Fruit fly (Drosophila melanogaster) whole organism, embryonic: Measurements from ENCODE around the gene Rab7.

ENCODE experiments used
- Blimp-1 ChIP-seq: fragments of 200-800 bp; sonication (Bioruptor generic); optimal IDR thresholded peaks from 3 replicates; lab custom pipeline; 2018; ENCODE audit warnings: missing biosample characterization, missing genetic modification characterization, mild to moderate bottlenecking, moderate library complexity, missing genetic modification reagents
- CG1024 ChIP-seq: fragments of 200-800 bp; sonication (Bioruptor generic); IDR thresholded peaks from 2 replicates; pipeline ENCODE4 v1.3.6; 2022; ENCODE audit warnings: missing biosample characterization, missing genetic modification characterization
- CG10543 ChIP-seq: fragments of 200-800 bp; sonication (Bioruptor generic); optimal IDR thresholded peaks from 3 replicates; lab custom pipeline; 2017; ENCODE audit warnings: missing biosample characterization, mild to moderate bottlenecking, missing genetic modification characterization, moderate library complexity
- CG11504 ChIP-seq: fragments of 200-800 bp; sonication (Bioruptor generic); optimal IDR thresholded peaks from 3 replicates; lab custom pipeline; 2019; ENCODE audit warnings: missing biosample characterization, mild to moderate bottlenecking, missing genetic modification characterization, moderate library complexity
- CG12769 ChIP-seq: fragments of 200-800 bp; sonication (Bioruptor generic); optimal IDR thresholded peaks from 2 replicates; lab custom pipeline; 2019; ENCODE audit warnings: missing biosample characterization, mild to moderate bottlenecking, missing genetic modification characterization, moderate library complexity
- CG12942 ChIP-seq: fragments of 200-800 bp; sonication (Bioruptor generic); optimal IDR thresholded peaks from 3 replicates; lab custom pipeline; 2016; ENCODE audit warnings: missing biosample characterization, missing genetic modification characterization
- CG13775 ChIP-seq: fragments of 200-800 bp; sonication (Bioruptor generic); optimal IDR thresholded peaks from 3 replicates; lab custom pipeline; 2017; ENCODE audit warnings: missing biosample characterization, mild to moderate bottlenecking, missing genetic modification characterization
- CG1602 ChIP-seq: fragments of 200-800 bp; sonication (Bioruptor generic); optimal IDR thresholded peaks from 3 replicates; lab custom pipeline; 2016; ENCODE audit warnings: missing biosample characterization, missing genetic modification characterization
- CG18619 ChIP-seq: fragments of 200-800 bp; sonication (Bioruptor generic); optimal IDR thresholded peaks from 3 replicates; lab custom pipeline; 2017; ENCODE audit warnings: missing biosample characterization, mild to moderate bottlenecking, missing genetic modification characterization
- CG32767 ChIP-seq: fragments of 200-800 bp; sonication (Bioruptor generic); IDR thresholded peaks from 2 replicates; pipeline ENCODE4 v1.3.6; 2022; ENCODE audit warnings: missing biosample characterization, missing genetic modification characterization
- CG6254 ChIP-seq: fragments of 200-800 bp; sonication (Bioruptor generic); optimal IDR thresholded peaks from 3 replicates; lab custom pipeline; 2017; ENCODE audit warnings: mild to moderate bottlenecking, missing biosample characterization, missing genetic modification reagents, missing genetic modification characterization
- CG7745 ChIP-seq: fragments of 200-800 bp; sonication (Bioruptor generic); optimal IDR thresholded peaks from 2 replicates; lab custom pipeline; 2018; ENCODE audit warnings: missing biosample characterization, mild to moderate bottlenecking, missing genetic modification characterization, moderate library complexity
- CG8359 ChIP-seq: fragments of 200-800 bp; sonication (Bioruptor generic); optimal IDR thresholded peaks from 2 replicates; lab custom pipeline; 2017; ENCODE audit warnings: missing biosample characterization, mild to moderate bottlenecking, missing genetic modification characterization, borderline replicate concordance
- CoRest ChIP-seq: fragments of 200-800 bp; sonication (Bioruptor generic); optimal IDR thresholded peaks from 3 replicates; lab custom pipeline; 2018; ENCODE audit warnings: missing biosample characterization, mild to moderate bottlenecking, missing genetic modification characterization, moderate library complexity
- D19A ChIP-seq: fragments of 200-800 bp; optimal IDR thresholded peaks from 3 replicates; lab custom pipeline; 2019; ENCODE audit warnings: missing biosample characterization, mild to moderate bottlenecking, missing genetic modification characterization, moderate library complexity
- D19B ChIP-seq: fragments of 200-800 bp; sonication (Bioruptor generic); optimal IDR thresholded peaks from 2 replicates; lab custom pipeline; 2017; ENCODE audit warnings: missing biosample characterization, mild to moderate bottlenecking, missing genetic modification characterization
- Hr78 ChIP-seq, 2 experiments: fragments of 200-800 bp in 1 of 2; fragments of >200 bp in 1 of 2; sonication (Bioruptor generic) in 1 of 2; optimal IDR thresholded peaks; 2 replicates each; lab custom pipeline; 2017 to 2019; ENCODE audit warnings: missing biosample characterization in 2 of 2, missing genetic modification characterization in 2 of 2, mild to moderate bottlenecking in 1 of 2, moderate library complexity in 1 of 2
- Jarid2 ChIP-seq: fragments of 200-800 bp; sonication (Bioruptor generic); optimal IDR thresholded peaks from 3 replicates; lab custom pipeline; 2017; ENCODE audit warnings: mild to moderate bottlenecking, missing biosample characterization, missing genetic modification reagents, missing genetic modification characterization
- Med ChIP-seq: fragments of 200-800 bp; sonication (Bioruptor generic); peaks from one replicate; lab custom pipeline; 2016; ENCODE audit warnings: missing biosample characterization, missing genetic modification characterization, mild to moderate bottlenecking, inconsistent platforms, moderate library complexity
- Mrtf ChIP-seq: fragments of 200-800 bp; sonication (Bioruptor generic); IDR thresholded peaks from 3 replicates; pipeline ENCODE4 v1.3.6; 2022; ENCODE audit warnings: missing biosample characterization, missing genetic modification characterization
- Optix ChIP-seq: fragments of 200-800 bp; sonication (Bioruptor generic); IDR thresholded peaks from 3 replicates; pipeline ENCODE4 v1.3.6; 2022; ENCODE audit warnings: missing biosample characterization, missing genetic modification characterization
- Vsx1 ChIP-seq: fragments of 200-800 bp; sonication (Bioruptor generic); optimal IDR thresholded peaks from 2 replicates; lab custom pipeline; 2017; ENCODE audit warnings: missing biosample characterization, mild to moderate bottlenecking, missing genetic modification characterization, missing genetic modification reagents
- abd-A ChIP-seq: fragments of 200-800 bp; sonication (Bioruptor generic); optimal IDR thresholded peaks from 3 replicates; lab custom pipeline; 2019; ENCODE audit warnings: missing biosample characterization, mild to moderate bottlenecking, missing genetic modification characterization, moderate library complexity
- ac ChIP-seq: fragments of 200-800 bp; sonication (Bioruptor generic); optimal IDR thresholded peaks from 3 replicates; lab custom pipeline; 2017; ENCODE audit warnings: missing biosample characterization, mild to moderate bottlenecking, missing genetic modification characterization
- bbx ChIP-seq: fragments of 200-800 bp; sonication (Bioruptor generic); IDR thresholded peaks from 2 replicates; pipeline ENCODE4 v1.3.6; 2022; ENCODE audit warnings: missing biosample characterization, missing genetic modification characterization; ENCODE audit not compliant: partially characterized antibody
- bigmax ChIP-seq: fragments of 200-800 bp; sonication (Bioruptor generic); optimal IDR thresholded peaks from 2 replicates; lab custom pipeline; 2018; ENCODE audit warnings: missing biosample characterization, mild to moderate bottlenecking, missing genetic modification characterization
- cad ChIP-seq: fragments of >200 bp; optimal IDR thresholded peaks from 2 replicates; lab custom pipeline; 2017; ENCODE audit warnings: missing biosample characterization, missing genetic modification characterization
- cg ChIP-seq: fragments of 200-800 bp; sonication (Bioruptor generic); optimal IDR thresholded peaks from 3 replicates; lab custom pipeline; 2019; ENCODE audit warnings: missing biosample characterization, mild to moderate bottlenecking, missing genetic modification characterization, moderate library complexity
- crol ChIP-seq: fragments of 200-800 bp; sonication (Bioruptor generic); IDR thresholded peaks from 2 replicates; pipeline ENCODE4 v1.3.6; 2022; ENCODE audit warnings: missing biosample characterization, missing genetic modification characterization
- disco-r ChIP-seq: fragments of 200-800 bp; sonication (Bioruptor generic); optimal IDR thresholded peaks from 2 replicates; lab custom pipeline; 2016; ENCODE audit warnings: missing biosample characterization, missing genetic modification characterization
- dmrt99B ChIP-seq: fragments of 200-800 bp; sonication (Bioruptor generic); optimal IDR thresholded peaks from 2 replicates; lab custom pipeline; 2018; ENCODE audit warnings: missing biosample characterization, mild to moderate bottlenecking, missing genetic modification characterization, moderate library complexity
- fd3F ChIP-seq: fragments of 200-800 bp; sonication (Bioruptor generic); optimal IDR thresholded peaks from 2 replicates; lab custom pipeline; 2018; ENCODE audit warnings: missing biosample characterization, mild to moderate bottlenecking, missing genetic modification characterization, moderate library complexity
- gsb ChIP-seq: fragments of 200-800 bp; sonication (Bioruptor generic); IDR thresholded peaks from 2 replicates; pipeline ENCODE4 v1.3.6; 2022; ENCODE audit warnings: missing biosample characterization, missing genetic modification characterization
- hkb ChIP-seq, 2 experiments: fragments of 200-800 bp in 1 of 2; fragments of >200 bp in 1 of 2; sonication (Bioruptor generic) in 1 of 2; IDR thresholded peaks in 1 of 2; optimal IDR thresholded peaks in 1 of 2; 2 replicates each; pipeline versions ENCODE4 v1.3.6 to Lab custom; 2017 to 2022; ENCODE audit warnings: missing biosample characterization in 1 of 2, missing genetic modification characterization in 1 of 2
- insv ChIP-seq, 2 experiments: fragments of 200-800 bp; sonication (Bioruptor generic); optimal IDR thresholded peaks; 3 replicates each; lab custom pipeline; 2016 to 2018; ENCODE audit warnings: missing biosample characterization in 2 of 2, missing genetic modification characterization in 2 of 2
- kni ChIP-seq: fragments of 200-800 bp; sonication (Bioruptor generic); optimal IDR thresholded peaks from 3 replicates; lab custom pipeline; 2017; ENCODE audit warnings: mild to moderate bottlenecking, missing biosample characterization, missing genetic modification reagents, missing genetic modification characterization
- lmd ChIP-seq: fragments of 200-800 bp; sonication (Bioruptor generic); IDR thresholded peaks from 2 replicates; pipeline ENCODE4 v1.3.6; 2022; ENCODE audit warnings: missing biosample characterization, missing genetic modification characterization
- sd ChIP-seq: fragments of 200-800 bp; sonication (Bioruptor generic); optimal IDR thresholded peaks from 3 replicates; lab custom pipeline; 2018; ENCODE audit warnings: missing biosample characterization, mild to moderate bottlenecking, missing genetic modification characterization, moderate library complexity
- stc ChIP-seq: fragments of 200-800 bp; sonication (Bioruptor generic); IDR thresholded peaks from 2 replicates; pipeline ENCODE4 v1.3.6; 2022; ENCODE audit warnings: missing biosample characterization, missing genetic modification characterization
- twi ChIP-seq: fragments of 200-800 bp; optimal IDR thresholded peaks from 2 replicates; lab custom pipeline; 2019; ENCODE audit warnings: missing biosample characterization, mild to moderate bottlenecking, missing genetic modification characterization, moderate library complexity
- vvl ChIP-seq: fragments of 200-800 bp; sonication (Bioruptor generic); IDR thresholded peaks from 2 replicates; pipeline ENCODE4 v1.3.6; 2022; ENCODE audit warnings: missing biosample characterization, missing genetic modification characterization
- wdn ChIP-seq: fragments of 200-800 bp; sonication (Bioruptor generic); IDR thresholded peaks from 2 replicates; pipeline ENCODE4 v1.3.6; 2022; ENCODE audit warnings: missing biosample characterization, missing genetic modification characterization
- zfh2 ChIP-seq: fragments of 200-800 bp; sonication (Bioruptor generic); optimal IDR thresholded peaks from 2 replicates; lab custom pipeline; 2016; ENCODE audit warnings: missing biosample characterization, missing genetic modification characterization

Rab7 gene

dm6 chr3R:24001150-24001549 lies 8.3 kb downstream of the Rab7 start:
- TF ChIP-seq Jarid2 (GFP tag; lab: Kevin White, UChicago), result no peak
- no peak for TF ChIP-seq vvl (GFP tag; lab: Robert Waterston, UW)
- no peak for TF ChIP-seq CoRest (tag; lab: Kevin White, UChicago)
- TF ChIP-seq Optix, result no peak
- no peak for TF ChIP-seq D19B (GFP tag; lab: Kevin White, UChicago)
- TF ChIP-seq CG12769, result peak; percentile 41
- peak; percentile 72 for TF ChIP-seq twi (tag; lab: Kevin White, UChicago)
- no peak for TF ChIP-seq abd-A (tag; lab: Kevin White, UChicago)
- TF ChIP-seq Vsx1, result peak; percentile 29
- peak; percentile 5 for TF ChIP-seq Med
- peak; percentile 16 for TF ChIP-seq CG10543 (GFP tag; lab: Kevin White, UChicago)
- no peak for TF ChIP-seq dmrt99B (tag; lab: Kevin White, UChicago)
- no peak for TF ChIP-seq bbx
- no peak for TF ChIP-seq cad (GFP tag; lab: Kevin White, UChicago)
- no peak for TF ChIP-seq fd3F
- peak; percentile 71 for TF ChIP-seq crol (GFP tag; lab: Robert Waterston, UW)
- TF ChIP-seq disco-r (GFP tag; lab: Kevin White, UChicago), result no peak
- TF ChIP-seq CG1024 (GFP tag; lab: Robert Waterston, UW), result no peak
- TF ChIP-seq CG8359 (GFP tag; lab: Kevin White, UChicago), result no peak
- TF ChIP-seq lmd (GFP tag; lab: Robert Waterston, UW), result no peak
- TF ChIP-seq CG32767 (GFP tag; lab: Robert Waterston, UW), result no peak
- no peak for TF ChIP-seq D19A (tag; lab: Kevin White, UChicago)
- TF ChIP-seq cg (GFP tag; lab: Kevin White, UChicago), result no peak
- TF ChIP-seq ac (GFP tag; lab: Kevin White, UChicago), result no peak
- TF ChIP-seq CG7745 (tag; lab: Kevin White, UChicago), result no peak
- TF ChIP-seq insv (GFP tag; optimal IDR thresholded peaks at IDR 0.05; lab: Kevin White, UChicago), result peak in 1 of 2 experiments; percentile 46
- TF ChIP-seq CG6254, result no peak
- TF ChIP-seq zfh2, result no peak
- no peak for TF ChIP-seq wdn (GFP tag; lab: Robert Waterston, UW)
- TF ChIP-seq kni (GFP tag; lab: Kevin White, UChicago), result peak; percentile 47
- TF ChIP-seq CG13775 (GFP tag; lab: Kevin White, UChicago), result no peak
- no peak for TF ChIP-seq CG12942 (GFP tag; lab: Kevin White, UChicago)
- TF ChIP-seq bigmax (GFP tag; lab: Kevin White, UChicago), result no peak
- no peak for TF ChIP-seq CG11504
- TF ChIP-seq hkb (optimal IDR thresholded peaks at IDR 0.05; lab: Kevin White, UChicago), result no peak
- TF ChIP-seq hkb (GFP tag; IDR thresholded peaks at IDR 0.05; lab: Robert Waterston, UW), result no peak
- peak; percentile 85 for TF ChIP-seq Blimp-1 (GFP tag; lab: Kevin White, UChicago)
- TF ChIP-seq CG18619, result no peak
- no peak for TF ChIP-seq CG1602 (GFP tag; lab: Kevin White, UChicago)
- TF ChIP-seq stc (GFP tag; lab: Robert Waterston, UW), result no peak
- no peak for TF ChIP-seq Mrtf (GFP tag; lab: Robert Waterston, UW)
- peak in 1 of 2 experiments; percentile 10 for TF ChIP-seq Hr78 (GFP tag; optimal IDR thresholded peaks at IDR 0.05; lab: Kevin White, UChicago)
- TF ChIP-seq gsb (GFP tag; lab: Robert Waterston, UW), result no peak
- peak; percentile 41 for TF ChIP-seq sd (tag; lab: Kevin White, UChicago)
